Fruit fly (Drosophila melanogaster): ENCODE data around the gene cal1.
A peak's percentile ranks its signal among the peaks of the same experiment; 100 is the strongest.

cal1 gene

DNA sequence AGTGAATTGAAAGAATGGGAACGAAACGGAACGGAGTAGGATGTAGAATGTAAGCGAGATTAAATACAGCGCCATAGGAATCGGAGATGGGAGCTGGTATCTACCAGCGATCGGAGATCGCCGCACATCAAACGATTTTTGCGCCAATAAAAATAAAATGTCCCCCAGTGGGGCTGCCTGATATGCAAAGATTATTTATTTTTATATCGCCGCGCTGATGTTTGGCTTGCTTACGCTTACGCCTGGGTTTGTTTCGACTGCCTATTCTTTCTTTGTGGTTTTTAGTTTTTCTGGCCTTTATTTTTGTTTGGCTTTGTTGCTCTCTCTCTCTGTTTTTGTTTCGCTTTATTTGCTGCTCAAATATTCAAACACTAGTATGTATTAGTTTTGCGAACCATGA, 24.3 kb upstream of the cal1 start:
- TF ChIP-seq CG12768 (GFP tag; optimal IDR thresholded peaks at IDR 0.05) (no peak), CG14711 (tag; optimal IDR thresholded peaks at IDR 0.05) (no peak), Hr96 (GFP tag; optimal IDR thresholded peaks at IDR 0.05) (no peak), cnc (optimal IDR thresholded peaks at IDR 0.05) (no peak), CG33017 (tag; optimal IDR thresholded peaks at IDR 0.05) (no peak), tj (GFP tag; optimal IDR thresholded peaks at IDR 0.05) (no peak), CG7101 (tag; optimal IDR thresholded peaks at IDR 0.05) (no peak), Clk (GFP tag; optimal IDR thresholded peaks at IDR 0.05) (no peak)

DNA sequence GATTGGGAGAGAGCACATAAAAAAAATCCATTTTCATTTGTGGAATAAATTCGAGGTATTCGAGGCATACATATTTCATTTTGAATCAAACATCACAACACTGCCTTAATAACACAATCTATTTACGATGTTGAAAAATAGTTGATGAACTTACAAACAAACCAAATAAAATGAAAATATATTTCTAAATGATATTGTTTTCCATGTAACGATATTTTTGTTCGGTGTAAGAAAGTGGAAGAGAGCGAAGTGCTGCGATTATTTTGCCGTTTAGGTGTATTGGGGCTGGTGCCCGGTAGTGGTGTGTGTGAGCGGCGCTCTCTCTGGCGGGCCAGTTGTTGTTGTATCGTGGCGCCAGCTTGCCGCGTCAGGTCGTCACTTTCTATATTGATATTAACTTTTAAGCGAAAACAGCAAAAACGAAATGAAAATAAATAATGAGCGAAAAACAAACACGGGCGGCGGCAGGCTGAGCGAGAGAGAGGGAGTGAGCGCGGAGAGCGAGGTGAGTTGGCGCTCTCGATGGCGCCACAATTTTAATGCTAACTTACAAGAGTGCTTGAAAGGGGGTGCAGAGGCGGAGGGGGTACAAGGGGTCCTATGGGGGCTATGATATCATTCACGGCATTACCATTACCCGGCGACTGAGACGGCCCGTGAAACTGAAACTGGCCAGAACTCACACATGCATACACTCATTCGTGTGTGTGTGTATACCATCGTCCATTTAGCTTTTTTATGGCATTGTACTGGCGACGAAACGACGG, 22.9 kb upstream of the cal1 start:
- TF ChIP-seq cic (GFP tag; optimal IDR thresholded peaks at IDR 0.05) (peak; percentile 96), CG33017 (tag; optimal IDR thresholded peaks at IDR 0.05) (peak; percentile 87), Crg-1 (GFP tag; optimal IDR thresholded peaks at IDR 0.05) (peak; percentile 94), cnc (optimal IDR thresholded peaks at IDR 0.05) (no peak), kay (GFP tag; ENCODE audit: borderline replicate concordance) (peak; percentile 91), Hr96 (GFP tag; optimal IDR thresholded peaks at IDR 0.05) (peak; percentile 74), ovo (GFP tag; optimal IDR thresholded peaks at IDR 0.05) (peak; percentile 76), CG12768 (GFP tag; optimal IDR thresholded peaks at IDR 0.05) (peak; percentile 94), tj (GFP tag; optimal IDR thresholded peaks at IDR 0.05) (peak; percentile 88), CG7101 (tag; optimal IDR thresholded peaks at IDR 0.05) (peak; percentile 89), CG1620 (GFP tag; optimal IDR thresholded peaks at IDR 0.05) (peak; percentile 68), CG11617 (GFP tag; optimal IDR thresholded peaks at IDR 0.05) (peak; percentile 90), CG5204 (GFP tag; optimal IDR thresholded peaks at IDR 0.05) (peak; percentile 84), Clk (GFP tag; optimal IDR thresholded peaks at IDR 0.05) (peak; percentile 61), bab1 (GFP tag; optimal IDR thresholded peaks at IDR 0.05) (peak; percentile 79), pad (GFP tag; optimal IDR thresholded peaks at IDR 0.05) (peak; percentile 76), Mnt (GFP tag; optimal IDR thresholded peaks at IDR 0.05) (peak; percentile 78), toe (GFP tag; optimal IDR thresholded peaks at IDR 0.05) (peak; percentile 53), CG14711 (tag; optimal IDR thresholded peaks at IDR 0.05) (peak; percentile 87), CG7045 (GFP tag; optimal IDR thresholded peaks at IDR 0.05) (peak; percentile 91)

DNA sequence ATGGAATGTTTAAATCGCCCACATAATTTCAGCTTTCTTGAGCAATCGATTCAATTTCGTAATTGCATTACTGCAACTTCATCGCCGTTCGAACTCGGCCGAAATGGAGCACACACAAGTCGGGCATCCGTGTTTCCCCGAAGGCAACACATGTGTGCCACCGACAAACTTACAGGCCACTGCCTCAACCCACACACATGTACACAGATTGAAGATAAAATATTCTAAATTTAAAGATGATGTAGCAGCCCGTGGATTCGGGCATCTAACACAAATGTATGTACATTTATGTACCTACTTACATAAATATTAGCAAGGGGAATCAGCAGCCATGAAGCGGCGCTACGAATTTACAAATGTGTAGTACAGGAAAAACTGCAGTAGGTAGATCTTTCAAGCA, 22.0 kb upstream of the cal1 start:
- TF ChIP-seq CG11617 (GFP tag; optimal IDR thresholded peaks at IDR 0.05) (no peak), kay (GFP tag; ENCODE audit: borderline replicate concordance) (peak; percentile 81)

DNA sequence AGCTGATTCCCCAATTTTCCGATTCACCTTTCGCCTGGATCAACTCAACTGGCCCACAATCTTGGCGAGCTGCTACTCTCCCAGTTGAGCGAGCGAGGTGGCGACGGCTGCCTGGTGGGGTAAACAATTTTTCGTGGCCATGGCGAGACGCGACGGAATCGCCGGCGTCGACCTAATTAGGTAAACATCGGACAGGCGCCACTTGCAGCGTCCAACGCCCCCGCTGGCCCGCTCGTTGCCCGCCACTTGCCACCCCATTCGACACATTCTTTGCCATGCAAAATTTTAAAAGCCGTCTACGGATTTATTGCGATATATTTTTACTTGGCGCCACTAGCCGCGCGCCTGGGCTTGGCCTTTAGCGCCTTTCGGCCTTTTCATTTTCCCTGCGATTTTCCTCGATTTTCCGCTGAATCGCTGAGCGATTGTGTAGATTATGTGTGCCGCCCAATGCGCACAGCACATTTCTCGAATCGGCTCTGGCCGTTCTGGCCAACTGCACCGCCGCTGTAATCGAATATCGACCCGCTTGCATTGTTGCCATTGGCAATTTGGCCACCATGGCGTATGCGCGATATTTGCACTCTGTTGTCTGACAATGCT, 21.2 kb upstream of the cal1 start:
- TF ChIP-seq toe (GFP tag; optimal IDR thresholded peaks at IDR 0.05), result no peak
- TF ChIP-seq bab1 (GFP tag; optimal IDR thresholded peaks at IDR 0.05), result no peak
- TF ChIP-seq cnc (optimal IDR thresholded peaks at IDR 0.05), result no peak
- no peak for TF ChIP-seq cic (GFP tag; optimal IDR thresholded peaks at IDR 0.05)
- no peak for TF ChIP-seq CG12768 (GFP tag; optimal IDR thresholded peaks at IDR 0.05)
- TF ChIP-seq Mnt (GFP tag; optimal IDR thresholded peaks at IDR 0.05), result no peak
- TF ChIP-seq CG7101 (tag; optimal IDR thresholded peaks at IDR 0.05), result no peak
- no peak for TF ChIP-seq Clk (GFP tag; optimal IDR thresholded peaks at IDR 0.05)

DNA sequence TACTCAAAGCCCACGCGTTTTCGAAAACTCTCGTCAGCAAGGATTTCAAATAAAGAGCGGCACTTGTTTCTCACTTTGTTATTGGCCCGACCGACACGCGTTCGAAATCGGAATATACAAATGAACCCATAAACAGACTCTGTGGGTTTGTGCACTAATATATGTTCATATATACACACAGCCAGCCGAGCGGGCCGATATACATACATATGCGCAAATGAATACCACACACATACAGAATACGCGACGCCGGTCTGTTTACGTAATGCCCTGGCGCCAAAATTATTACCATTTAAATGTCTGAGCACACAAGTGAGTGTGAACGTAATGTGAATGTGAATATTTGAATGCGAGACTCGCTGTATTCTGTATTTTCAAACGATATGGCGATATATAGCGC, 20.4 kb upstream of the cal1 start:
- no peak for TF ChIP-seq CG5204 (GFP tag; optimal IDR thresholded peaks at IDR 0.05)
- TF ChIP-seq Crg-1 (GFP tag; optimal IDR thresholded peaks at IDR 0.05), result no peak
- TF ChIP-seq Mnt (GFP tag; optimal IDR thresholded peaks at IDR 0.05), result no peak
- peak; percentile 16 for TF ChIP-seq CG12768 (GFP tag; optimal IDR thresholded peaks at IDR 0.05)
- no peak for TF ChIP-seq CG7045 (GFP tag; optimal IDR thresholded peaks at IDR 0.05)
- TF ChIP-seq bab1 (GFP tag; optimal IDR thresholded peaks at IDR 0.05), result no peak
- TF ChIP-seq cic (GFP tag; optimal IDR thresholded peaks at IDR 0.05), result peak; percentile 74
- no peak for TF ChIP-seq cnc (optimal IDR thresholded peaks at IDR 0.05)
- peak; percentile 4 for TF ChIP-seq CG7101 (tag; optimal IDR thresholded peaks at IDR 0.05)
- TF ChIP-seq CG1620 (GFP tag; optimal IDR thresholded peaks at IDR 0.05), result no peak
- TF ChIP-seq kay (GFP tag; ENCODE audit: borderline replicate concordance), result peak; percentile 81
- no peak for TF ChIP-seq CG33017 (tag; optimal IDR thresholded peaks at IDR 0.05)
- no peak for TF ChIP-seq tj (GFP tag; optimal IDR thresholded peaks at IDR 0.05)
- no peak for TF ChIP-seq Hr96 (GFP tag; optimal IDR thresholded peaks at IDR 0.05)

DNA sequence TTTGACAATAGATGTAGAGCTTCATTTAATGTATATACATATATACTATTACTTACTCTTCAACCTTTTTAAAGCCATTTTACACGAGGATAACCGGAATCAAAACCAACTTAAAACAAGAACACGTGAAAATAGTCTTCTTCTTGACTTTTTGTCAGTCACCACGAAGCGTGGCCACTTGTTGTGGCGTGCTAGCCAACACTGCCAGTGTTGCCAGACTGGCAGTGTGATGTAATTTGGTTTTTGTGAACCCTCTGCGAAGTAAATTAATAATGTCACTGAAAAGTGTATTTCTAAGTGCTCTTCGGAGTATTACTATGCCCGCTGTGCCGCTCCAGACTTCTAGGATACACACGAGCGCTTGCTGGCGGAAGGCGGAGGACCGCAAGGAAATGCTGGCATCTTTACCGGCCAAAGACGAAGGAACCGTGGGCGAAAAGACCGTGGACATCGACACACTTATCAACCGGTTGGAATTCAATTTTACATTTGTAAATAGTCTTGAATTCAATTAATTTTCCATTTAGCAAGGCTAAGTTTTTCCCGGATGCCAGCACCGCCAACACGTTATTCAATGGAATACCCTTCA, 15.5 kb upstream of the cal1 start, which contains the start of the genes Ns1 and mRpS11:
Ns1 (minus strand) TSS at position 150 of the 589 bp plus-strand sequence.
mRpS11 (plus strand) TSS at position 207 of the 589 bp plus-strand sequence.
- TF ChIP-seq CG33017 (tag; optimal IDR thresholded peaks at IDR 0.05), result no peak
- TF ChIP-seq cnc (optimal IDR thresholded peaks at IDR 0.05), result no peak
- TF ChIP-seq Crg-1 (GFP tag; optimal IDR thresholded peaks at IDR 0.05), result peak; percentile 66
- no peak for TF ChIP-seq Clk (GFP tag; optimal IDR thresholded peaks at IDR 0.05)
- TF ChIP-seq CG7101 (tag; optimal IDR thresholded peaks at IDR 0.05), result peak; percentile 58
- peak; percentile 33 for TF ChIP-seq CG14711 (tag; optimal IDR thresholded peaks at IDR 0.05)
- no peak for TF ChIP-seq toe (GFP tag; optimal IDR thresholded peaks at IDR 0.05)
- TF ChIP-seq bab1 (GFP tag; optimal IDR thresholded peaks at IDR 0.05), result peak; percentile 21
- TF ChIP-seq CG1620 (GFP tag; optimal IDR thresholded peaks at IDR 0.05), result peak; percentile 51
- peak; percentile 35 for TF ChIP-seq CG12768 (GFP tag; optimal IDR thresholded peaks at IDR 0.05)
- peak; percentile 99 for TF ChIP-seq Mnt (GFP tag; optimal IDR thresholded peaks at IDR 0.05)
- TF ChIP-seq cic (GFP tag; optimal IDR thresholded peaks at IDR 0.05), result peak; percentile 46
- peak; percentile 50 for TF ChIP-seq pad (GFP tag; optimal IDR thresholded peaks at IDR 0.05)
- TF ChIP-seq ovo (GFP tag; optimal IDR thresholded peaks at IDR 0.05), result peak; percentile 31
- no peak for TF ChIP-seq Hr96 (GFP tag; optimal IDR thresholded peaks at IDR 0.05)
- TF ChIP-seq kay (GFP tag; ENCODE audit: borderline replicate concordance), result no peak
- peak; percentile 3 for TF ChIP-seq tj (GFP tag; optimal IDR thresholded peaks at IDR 0.05)
- no peak for TF ChIP-seq CG7045 (GFP tag; optimal IDR thresholded peaks at IDR 0.05)
- peak; percentile 54 for TF ChIP-seq CG11617 (GFP tag; optimal IDR thresholded peaks at IDR 0.05)
- TF ChIP-seq CG5204 (GFP tag; optimal IDR thresholded peaks at IDR 0.05), result no peak

All from whole organism, adult.